Fruit fly (Drosophila melanogaster) whole organism, pupa: ENCODE results near the gene CG15172.
A peak's percentile ranks its signal among the peaks of the same experiment; 100 is the strongest.

Source experiments
- CG10348 ChIP-seq: fragments of 200-800 bp; sonication (Bioruptor generic); IDR thresholded peaks from 2 replicates; pipeline ENCODE4 v1.3.6; 2022; ENCODE audit warnings: missing biosample characterization, missing genetic modification characterization
- CG12605 ChIP-seq: fragments of 200-800 bp; sonication (Bioruptor generic); IDR thresholded peaks from 2 replicates; pipeline ENCODE4 v1.3.6; 2022; ENCODE audit warnings: missing biosample characterization, missing genetic modification characterization
- CG13204 ChIP-seq: fragments of 200-800 bp; sonication (Bioruptor generic); optimal IDR thresholded peaks from 2 replicates; lab custom pipeline; 2018; ENCODE audit warnings: missing biosample characterization, mild to moderate bottlenecking, missing genetic modification characterization, moderate library complexity
- CG14655 ChIP-seq: fragments of 200-800 bp; sonication (Bioruptor generic); optimal IDR thresholded peaks from 3 replicates; lab custom pipeline; 2017; ENCODE audit warnings: mild to moderate bottlenecking, missing biosample characterization, missing genetic modification reagents, missing genetic modification characterization
- CG15710 ChIP-seq: fragments of 200-800 bp; sonication (Bioruptor generic); optimal IDR thresholded peaks from 2 replicates; lab custom pipeline; 2018; ENCODE audit warnings: missing biosample characterization, mild to moderate bottlenecking, missing genetic modification characterization, moderate library complexity
- CG17806 ChIP-seq: fragments of 200-800 bp; sonication (Bioruptor generic); optimal IDR thresholded peaks from 2 replicates; lab custom pipeline; 2018; ENCODE audit warnings: missing biosample characterization, mild to moderate bottlenecking, missing genetic modification characterization, moderate library complexity
- CG32121 ChIP-seq: fragments of 200-800 bp; sonication (Bioruptor generic); IDR thresholded peaks from 2 replicates; pipeline ENCODE4 v1.3.6; 2022; ENCODE audit warnings: missing biosample characterization, missing genetic modification characterization
- CG34367 ChIP-seq: fragments of 200-800 bp; sonication (Bioruptor generic); optimal IDR thresholded peaks from 2 replicates; lab custom pipeline; 2018; ENCODE audit warnings: missing biosample characterization, mild to moderate bottlenecking, missing genetic modification characterization
- CG4496 ChIP-seq: fragments of 200-800 bp; sonication (Bioruptor generic); IDR thresholded peaks from 3 replicates; pipeline ENCODE4 v1.3.6; 2022; ENCODE audit warnings: missing biosample characterization, missing genetic modification characterization
- CG8159 ChIP-seq: fragments of 200-800 bp; sonication (Bioruptor generic); optimal IDR thresholded peaks from 3 replicates; lab custom pipeline; 2018; ENCODE audit warnings: missing biosample characterization, mild to moderate bottlenecking, missing genetic modification characterization, moderate library complexity
- CG8301 ChIP-seq: fragments of 200-800 bp; sonication (Bioruptor generic); optimal IDR thresholded peaks from 2 replicates; lab custom pipeline; 2018; ENCODE audit warnings: missing biosample characterization, mild to moderate bottlenecking, missing genetic modification characterization
- CG9948 ChIP-seq: fragments of 200-800 bp; sonication (Bioruptor generic); optimal IDR thresholded peaks from 2 replicates; lab custom pipeline; 2018; ENCODE audit warnings: missing biosample characterization, mild to moderate bottlenecking, missing genetic modification characterization, moderate library complexity
- D1 ChIP-seq: fragments of 200-800 bp; sonication (Bioruptor generic); optimal IDR thresholded peaks from 2 replicates; lab custom pipeline; 2018; ENCODE audit warnings: missing biosample characterization, mild to moderate bottlenecking, missing genetic modification characterization, moderate library complexity
- EcR ChIP-seq: fragments of 200-800 bp; sonication (Bioruptor generic); optimal IDR thresholded peaks from 3 replicates; lab custom pipeline; 2019; ENCODE audit warnings: missing biosample characterization, missing genetic modification characterization, mild to moderate bottlenecking, moderate library complexity, missing genetic modification reagents
- Ets98B ChIP-seq: fragments of 200-800 bp; sonication (Bioruptor generic); IDR thresholded peaks from 2 replicates; pipeline ENCODE4 v1.3.6; 2022; ENCODE audit warnings: missing biosample characterization, missing genetic modification characterization
- Pif1A ChIP-seq: fragments of 200-800 bp; sonication (Bioruptor generic); optimal IDR thresholded peaks from 3 replicates; lab custom pipeline; 2016; ENCODE audit warnings: missing biosample characterization, missing genetic modification characterization
- Pif1B ChIP-seq: fragments of 200-800 bp; sonication (Bioruptor generic); optimal IDR thresholded peaks from 3 replicates; lab custom pipeline; 2016; ENCODE audit warnings: missing biosample characterization, missing genetic modification characterization
- Snoo ChIP-seq: fragments of 200-800 bp; sonication (Bioruptor generic); optimal IDR thresholded peaks from 3 replicates; lab custom pipeline; 2017; ENCODE audit warnings: missing biosample characterization, mild to moderate bottlenecking, missing genetic modification characterization, inconsistent platforms
- fd96Ca ChIP-seq: fragments of 200-800 bp; sonication (Bioruptor generic); IDR thresholded peaks from 3 replicates; pipeline ENCODE4 v1.3.6; 2022; ENCODE audit warnings: missing biosample characterization, missing genetic modification characterization
- gl ChIP-seq: fragments of 200-800 bp; sonication (Bioruptor generic); optimal IDR thresholded peaks from 2 replicates; lab custom pipeline; 2018; ENCODE audit warnings: missing biosample characterization, mild to moderate bottlenecking, missing genetic modification characterization
- rn ChIP-seq: fragments of 200-800 bp; sonication (Bioruptor generic); IDR thresholded peaks from 2 replicates; pipeline ENCODE4 v1.3.6; 2022; ENCODE audit warnings: missing biosample characterization, missing genetic modification characterization

CG15172 gene

dm6 chr2L:18995660-18996417, 26.4 kb upstream of the CG15172 start, which contains the start of gene CG10650:
Gene CG10650, minus strand, starts transcription at chr2L:18995934.
- TF ChIP-seq Pif1A (no peak), EcR (GFP tag; lab: Kevin White, UChicago) (peak; percentile 5), CG13204 (GFP tag; lab: Kevin White, UChicago) (no peak)

- TF ChIP-seq CG8301 (tag; lab: Kevin White, UChicago) (no peak), EcR (GFP tag; lab: Kevin White, UChicago) (no peak), Snoo (tag; lab: Kevin White, UChicago) (no peak), Pif1A (no peak), CG32121 (GFP tag; lab: Robert Waterston, UW) (no peak), CG10348 (GFP tag; lab: Robert Waterston, UW) (no peak), gl (tag; lab: Kevin White, UChicago) (no peak), CG13204 (GFP tag; lab: Kevin White, UChicago) (no peak), CG12605 (no peak), Pif1B (GFP tag; lab: Kevin White, UChicago) (no peak), fd96Ca (GFP tag; lab: Robert Waterston, UW) (no peak), Ets98B (GFP tag; lab: Robert Waterston, UW) (no peak)
Observed at dm6 chr2L:18997148-18997547, 25.1 kb upstream of the CG15172 start, which contains the start of gene CG31792. Gene CG31792, plus strand, starts transcription at chr2L:18997448.

dm6 chr2L:19002468-19002867, 19.7 kb upstream of the CG15172 start:
- no peak for TF ChIP-seq CG13204 (GFP tag; lab: Kevin White, UChicago)
- TF ChIP-seq fd96Ca (GFP tag; lab: Robert Waterston, UW) = no peak
- no peak for TF ChIP-seq CG4496 (GFP tag; lab: Robert Waterston, UW)
- TF ChIP-seq CG14655 = no peak
- no peak for TF ChIP-seq D1 (tag; lab: Kevin White, UChicago)
- TF ChIP-seq EcR (GFP tag; lab: Kevin White, UChicago) = no peak
- TF ChIP-seq rn (GFP tag; lab: Robert Waterston, UW) = no peak
- TF ChIP-seq CG32121 (GFP tag; lab: Robert Waterston, UW) = no peak
- no peak for TF ChIP-seq Pif1B (GFP tag; lab: Kevin White, UChicago)
- no peak for TF ChIP-seq CG9948
- no peak for TF ChIP-seq Pif1A

dm6 chr2L:19002959-19003371, 19.3 kb upstream of the CG15172 start, which contains the start of gene CG31793:
Gene CG31793, plus strand, starts transcription at chr2L:19003367.
- TF ChIP-seq CG10348 (GFP tag; lab: Robert Waterston, UW) (no peak), rn (GFP tag; lab: Robert Waterston, UW) (0 out of 2 replicates have a peak, but pooled peaks have one; percentile 25), Pif1A (no peak), CG9948 (peak; percentile 43), fd96Ca (GFP tag; lab: Robert Waterston, UW) (no peak), CG8301 (tag; lab: Kevin White, UChicago) (peak; percentile 61), CG4496 (GFP tag; lab: Robert Waterston, UW) (peak; percentile 80), Ets98B (GFP tag; lab: Robert Waterston, UW) (peak; percentile 60; the same call in 1 of the 2 replicates), Pif1B (GFP tag; lab: Kevin White, UChicago) (peak; percentile 71), CG13204 (GFP tag; lab: Kevin White, UChicago) (no peak), gl (tag; lab: Kevin White, UChicago) (no peak), CG17806 (tag; lab: Kevin White, UChicago) (peak; percentile 64), EcR (GFP tag; lab: Kevin White, UChicago) (no peak), D1 (tag; lab: Kevin White, UChicago) (peak; percentile 84), Snoo (tag; lab: Kevin White, UChicago) (peak; percentile 9), CG15710 (tag; lab: Kevin White, UChicago) (no peak), CG12605 (no peak; the same call in 1 of the 2 replicates), CG32121 (GFP tag; lab: Robert Waterston, UW) (peak; percentile 63), CG14655 (peak; percentile 67), CG34367 (tag; lab: Kevin White, UChicago) (peak; percentile 32), CG8159 (tag; lab: Kevin White, UChicago) (peak; percentile 98)

- TF ChIP-seq CG8159 (tag; lab: Kevin White, UChicago) (peak; percentile 66), Pif1B (GFP tag; lab: Kevin White, UChicago) (peak; percentile 63), Snoo (tag; lab: Kevin White, UChicago) (peak; percentile 90), CG9948 (peak; percentile 31), CG13204 (GFP tag; lab: Kevin White, UChicago) (peak; percentile 79), CG8301 (tag; lab: Kevin White, UChicago) (peak; percentile 56), CG34367 (tag; lab: Kevin White, UChicago) (peak; percentile 79), CG4496 (GFP tag; lab: Robert Waterston, UW) (peak; percentile 83), CG17806 (tag; lab: Kevin White, UChicago) (peak; percentile 44), rn (GFP tag; lab: Robert Waterston, UW) (peak; percentile 40; the same call in 1 of the 2 replicates), D1 (tag; lab: Kevin White, UChicago) (no peak), Ets98B (GFP tag; lab: Robert Waterston, UW) (peak; percentile 78), EcR (GFP tag; lab: Kevin White, UChicago) (peak; percentile 31), CG10348 (GFP tag; lab: Robert Waterston, UW) (no peak), fd96Ca (GFP tag; lab: Robert Waterston, UW) (no peak; the same call in 2 of the 3 replicates), Pif1A (peak; percentile 71), CG12605 (peak; percentile 91), CG14655 (peak; percentile 51), gl (tag; lab: Kevin White, UChicago) (peak; percentile 76), CG15710 (tag; lab: Kevin White, UChicago) (peak; percentile 60), CG32121 (GFP tag; lab: Robert Waterston, UW) (peak; percentile 60; the same call in 1 of the 2 replicates)
Observed at dm6 chr2L:19009130-19009529, 13.1 kb upstream of the CG15172 start, which contains the start of gene RpL30. Gene RpL30, minus strand, starts transcription at chr2L:19009306.
